Fruit fly (Drosophila melanogaster) whole organism: ENCODE results near the gene mib2.

ENCODE experiments used
- CG8478 ChIP-seq: fragments of >200 bp; optimal IDR thresholded peaks from 2 replicates; lab custom pipeline; 2018; ENCODE audit warnings: inconsistent platforms
- EcR ChIP-seq, 2 experiments: fragments of >200 bp; optimal IDR thresholded peaks; 2 replicates each; lab custom pipeline; 2017; ENCODE audit warnings: missing biosample characterization in 2 of 2, missing genetic modification characterization in 2 of 2, missing genetic modification reagents in 2 of 2
- pan ChIP-seq: fragments of >200 bp; optimal IDR thresholded peaks from 2 replicates; lab custom pipeline; 2017
- usp ChIP-seq: fragments of >200 bp; optimal IDR thresholded peaks from 2 replicates; lab custom pipeline; 2017; ENCODE audit warnings: missing biosample characterization, missing genetic modification characterization, mixed read lengths

- TF ChIP-seq EcR (GFP tag; optimal IDR thresholded peaks at IDR 0.05; lab: Kevin White, UChicago) (no peak), pan (lab: Kevin White, UChicago) (no peak), CG8478 (lab: Kevin White, UChicago) (no peak), usp (no peak)
These were observed 55.1 kb downstream of the mib2 start for dm6 chr2L:19089385-19089784.
